Worm (Caenorhabditis elegans) whole organism, early embryonic: ENCODE measurements around the gene kcc-2.

Experiments used
- ama-1 ChIP-seq: fragments of 150-350 bp; optimal IDR thresholded peaks from 2 replicates; lab custom pipeline; 2014
- ets-7 ChIP-seq: sonication (generic microtip); optimal IDR thresholded peaks from 2 replicates; lab custom pipeline; 2016; ENCODE audit warnings: missing genotype, missing genetic modification characterization, missing compliant biosample characterization
- flt-1 ChIP-seq: fragments of 200-800 bp; sonication (Bioruptor generic); IDR thresholded peaks from 2 replicates; pipeline ENCODE4 v1.3.6; 2022; ENCODE audit warnings: missing genetic modification characterization, missing compliant biosample characterization

DNA sequence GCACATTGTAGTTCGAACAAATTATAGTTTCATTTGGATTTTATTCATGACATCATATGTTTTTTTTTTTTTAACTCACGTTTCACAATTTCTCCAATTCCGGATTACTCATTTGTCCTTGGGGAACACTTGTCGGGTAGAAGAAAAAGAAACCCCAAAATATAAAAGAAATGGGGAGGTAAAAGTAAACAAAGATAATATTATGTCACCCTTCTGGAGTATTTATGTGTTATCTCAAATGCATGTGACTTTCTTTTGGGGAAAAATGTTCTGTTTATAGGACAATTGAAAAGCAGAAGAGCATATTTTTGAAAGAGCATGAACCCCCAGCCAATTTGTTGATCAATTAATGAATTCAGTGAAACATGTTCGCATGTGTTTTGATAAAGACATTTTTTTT lies 11.1 kb downstream of the kcc-2 start:
- TF ChIP-seq ama-1 (lab: Kevin White, UChicago): no peak
- TF ChIP-seq flt-1: no peak
- no peak for TF ChIP-seq ets-7 (tag; lab: Kevin White, UChicago)
